Worm (Caenorhabditis elegans) whole organism, late embryonic: Measurements from ENCODE around the gene ZK662.6.

Experiments
- F13H6.1 ChIP-seq: sonication (generic microtip); optimal IDR thresholded peaks from 2 replicates; lab custom pipeline; 2016; ENCODE audit warnings: missing genetic modification characterization, missing compliant biosample characterization
- K02D7.2 ChIP-seq: sonication (generic microtip); optimal IDR thresholded peaks from 2 replicates; lab custom pipeline; 2017; ENCODE audit warnings: mild to moderate bottlenecking, missing genetic modification characterization, missing compliant biosample characterization
- T23F11.4 ChIP-seq: fragments of 200-800 bp; sonication (Bioruptor generic); optimal IDR thresholded peaks from 2 replicates; lab custom pipeline; 2018; ENCODE audit warnings: mild to moderate bottlenecking, missing genetic modification characterization, missing compliant biosample characterization
- ahr-1 ChIP-seq: sonication (generic microtip); optimal IDR thresholded peaks from 2 replicates; lab custom pipeline; 2016; ENCODE audit warnings: missing genetic modification characterization, missing compliant biosample characterization
- ama-1 ChIP-seq: fragments of 150-350 bp; optimal IDR thresholded peaks from 2 replicates; lab custom pipeline; 2014
- ceh-14 ChIP-seq: sonication (generic microtip); optimal IDR thresholded peaks from 2 replicates; lab custom pipeline; 2016; ENCODE audit warnings: missing genotype, missing genetic modification characterization, missing compliant biosample characterization
- ceh-18 ChIP-seq: sonication (generic microtip); optimal IDR thresholded peaks from 2 replicates; lab custom pipeline; 2016; ENCODE audit warnings: missing genetic modification characterization, missing compliant biosample characterization
- ceh-22 ChIP-seq: sonication (generic microtip); optimal IDR thresholded peaks from 2 replicates; lab custom pipeline; 2017; ENCODE audit warnings: missing biosample characterization, missing genetic modification characterization
- ceh-24 ChIP-seq: sonication (generic microtip); optimal IDR thresholded peaks from 2 replicates; lab custom pipeline; 2016; ENCODE audit warnings: mild to moderate bottlenecking, missing genetic modification characterization, missing compliant biosample characterization
- ceh-31 ChIP-seq: sonication (generic microtip); optimal IDR thresholded peaks from 2 replicates; lab custom pipeline; 2016; ENCODE audit warnings: missing genetic modification characterization, missing compliant biosample characterization
- ceh-34 ChIP-seq: sonication (generic microtip); optimal IDR thresholded peaks from 2 replicates; lab custom pipeline; 2016; ENCODE audit warnings: mild to moderate bottlenecking, missing genetic modification characterization, missing compliant biosample characterization
- ceh-6 ChIP-seq: fragments of 200-800 bp; sonication (Bioruptor generic); optimal IDR thresholded peaks from 2 replicates; lab custom pipeline; 2018; ENCODE audit warnings: mild to moderate bottlenecking, missing genetic modification characterization, missing compliant biosample characterization
- ceh-9 ChIP-seq: sonication (generic microtip); optimal IDR thresholded peaks from 2 replicates; lab custom pipeline; 2016; ENCODE audit warnings: mild to moderate bottlenecking, missing genetic modification characterization, inconsistent platforms, missing compliant biosample characterization
- che-1 ChIP-seq: sonication (generic microtip); optimal IDR thresholded peaks from 2 replicates; lab custom pipeline; 2016; ENCODE audit warnings: mild to moderate bottlenecking, missing genetic modification characterization, missing compliant biosample characterization
- dmd-4 ChIP-seq: sonication (generic microtip); optimal IDR thresholded peaks from 2 replicates; lab custom pipeline; 2016; ENCODE audit warnings: borderline replicate concordance, missing genetic modification characterization, missing compliant biosample characterization
- dve-1 ChIP-seq: sonication (generic microtip); optimal IDR thresholded peaks from 2 replicates; lab custom pipeline; 2017; ENCODE audit warnings: antibody characterized with exemption, mild to moderate bottlenecking, missing genetic modification characterization, missing compliant biosample characterization
- elt-4 ChIP-seq: sonication (generic microtip); optimal IDR thresholded peaks from 2 replicates; lab custom pipeline; 2016; ENCODE audit warnings: missing genetic modification characterization, missing compliant biosample characterization
- ets-4 ChIP-seq: sonication (generic microtip); optimal IDR thresholded peaks from 2 replicates; lab custom pipeline; 2016; ENCODE audit warnings: missing genetic modification characterization, missing compliant biosample characterization
- eyg-1 ChIP-seq: sonication (generic microtip); optimal IDR thresholded peaks from 2 replicates; lab custom pipeline; 2016; ENCODE audit warnings: missing genotype, missing genetic modification characterization, missing compliant biosample characterization
- gmeb-2 ChIP-seq: sonication (generic microtip); optimal IDR thresholded peaks from 2 replicates; lab custom pipeline; 2016; ENCODE audit warnings: missing genetic modification characterization, inconsistent platforms, missing compliant biosample characterization
- hlh-30 ChIP-seq: sonication (generic microtip); optimal IDR thresholded peaks from 2 replicates; lab custom pipeline; 2017; ENCODE audit warnings: antibody characterized with exemption, missing genetic modification characterization, missing compliant biosample characterization; ENCODE audit not compliant: insufficient read depth
- hlh-8 ChIP-seq: sonication (generic microtip); optimal IDR thresholded peaks from 2 replicates; lab custom pipeline; 2016; ENCODE audit warnings: missing genotype, missing genetic modification characterization, missing compliant biosample characterization
- lim-6 ChIP-seq: sonication (generic microtip); optimal IDR thresholded peaks from 2 replicates; lab custom pipeline; 2016; ENCODE audit warnings: missing genetic modification characterization, missing compliant biosample characterization
- madf-2 ChIP-seq: sonication (generic microtip); optimal IDR thresholded peaks from 2 replicates; lab custom pipeline; 2017; ENCODE audit warnings: missing genetic modification characterization, missing compliant biosample characterization
- nfya-1 ChIP-seq: sonication (generic microtip); optimal IDR thresholded peaks from 2 replicates; lab custom pipeline; 2017; ENCODE audit warnings: missing genetic modification characterization, mild to moderate bottlenecking, missing compliant biosample characterization, antibody characterized with exemption, moderate library complexity
- nhr-232 ChIP-seq: sonication (generic microtip); optimal IDR thresholded peaks from 2 replicates; lab custom pipeline; 2016; ENCODE audit warnings: missing genetic modification characterization, missing compliant biosample characterization
- npax-4 ChIP-seq: sonication (generic microtip); optimal IDR thresholded peaks from 2 replicates; lab custom pipeline; 2016; ENCODE audit warnings: missing genetic modification characterization, missing compliant biosample characterization
- pag-3 ChIP-seq: sonication (generic microtip); optimal IDR thresholded peaks from 2 replicates; lab custom pipeline; 2016; ENCODE audit warnings: missing compliant biosample characterization, missing genetic modification characterization, borderline replicate concordance
- pat-9 ChIP-seq: fragments of 200-800 bp; sonication (Bioruptor generic); optimal IDR thresholded peaks from 2 replicates; lab custom pipeline; 2018; ENCODE audit warnings: mild to moderate bottlenecking, missing genetic modification characterization, moderate library complexity, missing compliant biosample characterization
- rnt-1 ChIP-seq: sonication (generic microtip); optimal IDR thresholded peaks from 2 replicates; lab custom pipeline; 2016; ENCODE audit warnings: missing genetic modification characterization, missing compliant biosample characterization
- sdc-2 ChIP-seq: sonication (generic microtip); optimal IDR thresholded peaks from 2 replicates; lab custom pipeline; 2016; ENCODE audit warnings: missing genotype, missing genetic modification characterization, missing compliant biosample characterization
- sox-2 ChIP-seq: fragments of 200-800 bp; sonication (Bioruptor generic); IDR thresholded peaks from 2 replicates; pipeline ENCODE4 v1.3.6; 2022; ENCODE audit warnings: missing genetic modification reagents, missing genetic modification characterization, missing compliant biosample characterization
- sox-4 ChIP-seq: sonication (generic microtip); optimal IDR thresholded peaks from 2 replicates; lab custom pipeline; 2017; ENCODE audit warnings: mild to moderate bottlenecking, missing genetic modification characterization, inconsistent platforms, missing compliant biosample characterization
- syd-9 ChIP-seq: sonication (generic microtip); optimal IDR thresholded peaks from 2 replicates; lab custom pipeline; 2016; ENCODE audit warnings: mild to moderate bottlenecking, missing genetic modification characterization, moderate library complexity, missing compliant biosample characterization
- tbx-2 ChIP-seq: sonication (generic microtip); optimal IDR thresholded peaks from 2 replicates; lab custom pipeline; 2016; ENCODE audit warnings: missing genetic modification characterization, missing compliant biosample characterization
- ttx-3 ChIP-seq: sonication (generic microtip); optimal IDR thresholded peaks from 2 replicates; lab custom pipeline; 2016; ENCODE audit warnings: missing genetic modification reagents, missing genetic modification characterization, missing compliant biosample characterization
- unc-55 ChIP-seq: sonication (generic microtip); optimal IDR thresholded peaks from 2 replicates; lab custom pipeline; 2017; ENCODE audit warnings: missing biosample characterization, missing genetic modification reagents, missing genetic modification characterization
- unc-86 ChIP-seq: sonication (generic microtip); optimal IDR thresholded peaks from 2 replicates; lab custom pipeline; 2016; ENCODE audit warnings: missing genetic modification characterization, missing compliant biosample characterization

ZK662.6 gene

ce11 chrX:15713189-15713588 lies 5.2 kb upstream of the ZK662.6 start:
- TF ChIP-seq ceh-18 (tag; lab: Kevin White, UChicago) = no peak
- no peak for TF ChIP-seq ceh-9
- TF ChIP-seq hlh-8 (tag; lab: Kevin White, UChicago) = no peak
- no peak for TF ChIP-seq sdc-2 (tag; lab: Kevin White, UChicago)
- TF ChIP-seq dmd-4 (tag; lab: Kevin White, UChicago) = no peak
- no peak for TF ChIP-seq ceh-22 (tag; lab: Kevin White, UChicago)
- TF ChIP-seq K02D7.2 (tag; lab: Kevin White, UChicago) = no peak
- TF ChIP-seq sox-2 (GFP tag; lab: Robert Waterston, UW) = no peak
- no peak for TF ChIP-seq dve-1 (tag; lab: Kevin White, UChicago)
- no peak for TF ChIP-seq elt-4 (tag; lab: Kevin White, UChicago)
- TF ChIP-seq eyg-1 (tag; lab: Kevin White, UChicago) = no peak
- TF ChIP-seq hlh-30 (tag; lab: Kevin White, UChicago) = no peak
- TF ChIP-seq ets-4 (tag; lab: Kevin White, UChicago) = no peak
- TF ChIP-seq ceh-14 (tag; lab: Kevin White, UChicago) = no peak
- TF ChIP-seq unc-86 = no peak
- TF ChIP-seq gmeb-2 (tag; lab: Kevin White, UChicago) = no peak
- no peak for TF ChIP-seq ceh-6
- no peak for TF ChIP-seq F13H6.1 (tag; lab: Kevin White, UChicago)
- TF ChIP-seq pat-9 (tag; lab: Kevin White, UChicago) = no peak

- no peak for TF ChIP-seq gmeb-2 (tag; lab: Kevin White, UChicago)
- TF ChIP-seq npax-4 = no peak
- no peak for TF ChIP-seq ceh-9
- TF ChIP-seq nhr-232 (tag; lab: Kevin White, UChicago) = no peak
- TF ChIP-seq T23F11.4 = no peak
- no peak for TF ChIP-seq unc-55 (GFP tag; lab: Kevin White, UChicago)
- no peak for TF ChIP-seq sox-4 (tag; lab: Kevin White, UChicago)
- TF ChIP-seq pag-3 = no peak
- TF ChIP-seq che-1 (tag; lab: Kevin White, UChicago) = no peak
- TF ChIP-seq ceh-31 (tag; lab: Kevin White, UChicago) = no peak
Measured at ce11 chrX:15716971-15717370, 1.5 kb upstream of the ZK662.6 start.

ce11 chrX:15721346-15721745 lies 2.9 kb downstream of the ZK662.6 start, which contains the start of gene ZK662.5:
TSS of gene ZK662.5 (plus strand) at chrX:15721646.
- TF ChIP-seq ahr-1 (no peak), ceh-31 (tag; lab: Kevin White, UChicago) (no peak), nfya-1 (tag; lab: Kevin White, UChicago) (no peak), nhr-232 (tag; lab: Kevin White, UChicago) (no peak), madf-2 (tag; lab: Kevin White, UChicago) (no peak), ama-1 (no peak), F13H6.1 (tag; lab: Kevin White, UChicago) (no peak), ttx-3 (tag; lab: Kevin White, UChicago) (no peak), pag-3 (no peak), ceh-18 (tag; lab: Kevin White, UChicago) (no peak)
- TF ChIP-seq, all 69 proteins: peak for 0

- TF ChIP-seq che-1 (tag; lab: Kevin White, UChicago) = no peak
- TF ChIP-seq tbx-2 (tag; lab: Kevin White, UChicago) = peak; percentile 2
- peak; percentile 67 for TF ChIP-seq hlh-30 (tag; lab: Kevin White, UChicago)
- peak; percentile 62 for TF ChIP-seq sdc-2 (tag; lab: Kevin White, UChicago)
- peak; percentile 54 for TF ChIP-seq nfya-1 (tag; lab: Kevin White, UChicago)
Measured at ce11 chrX:15724994-15725393, 6.6 kb downstream of the ZK662.6 start.

ce11 chrX:15725566-15726173 lies 7.2 kb downstream of the ZK662.6 start, which contains the start of gene lin-15B:
TSS of gene lin-15B (plus strand) at chrX:15726123.
- TF ChIP-seq gmeb-2 (tag; lab: Kevin White, UChicago) (no peak), ceh-34 (tag; lab: Kevin White, UChicago) (peak; percentile 7), ceh-31 (tag; lab: Kevin White, UChicago) (peak; percentile 58), syd-9 (tag; lab: Kevin White, UChicago) (peak; percentile 16), rnt-1 (tag; lab: Kevin White, UChicago) (peak; percentile 25), ceh-24 (no peak), lim-6 (no peak), sdc-2 (tag; lab: Kevin White, UChicago) (peak; percentile 19)
